Fruit fly (Drosophila melanogaster) whole organism: ENCODE results near the gene CG13022.

Experiments used
- CG8478 ChIP-seq: fragments of >200 bp; optimal IDR thresholded peaks from 2 replicates; lab custom pipeline; 2018; ENCODE audit warnings: inconsistent platforms
- Dll ChIP-seq: fragments of >200 bp; optimal IDR thresholded peaks from 2 replicates; lab custom pipeline; 2017
- EcR ChIP-seq, 2 experiments: fragments of >200 bp; optimal IDR thresholded peaks; 2 replicates each; lab custom pipeline; 2017; ENCODE audit warnings: missing biosample characterization in 2 of 2, missing genetic modification characterization in 2 of 2, missing genetic modification reagents in 2 of 2
- pan ChIP-seq: fragments of >200 bp; optimal IDR thresholded peaks from 2 replicates; lab custom pipeline; 2017
- psq ChIP-seq: fragments of >200 bp; optimal IDR thresholded peaks from 2 replicates; lab custom pipeline; 2017
- usp ChIP-seq: fragments of >200 bp; optimal IDR thresholded peaks from 2 replicates; lab custom pipeline; 2017; ENCODE audit warnings: missing biosample characterization, missing genetic modification characterization, mixed read lengths

The CG13022 gene

dm6 chr3L:16941319-16941718 lies 2.6 kb upstream of the CG13022 start:
- TF ChIP-seq CG8478 (lab: Kevin White, UChicago) (no peak), EcR (GFP tag; optimal IDR thresholded peaks at IDR 0.05; lab: Kevin White, UChicago) (no peak), pan (no peak)

- TF ChIP-seq EcR (GFP tag; optimal IDR thresholded peaks at IDR 0.05; lab: Kevin White, UChicago), result no peak
- no peak for TF ChIP-seq pan
- no peak for TF ChIP-seq CG8478 (lab: Kevin White, UChicago)
- no peak for TF ChIP-seq Dll (lab: Kevin White, UChicago)
- TF ChIP-seq psq (lab: Kevin White, UChicago), result no peak
- no peak for TF ChIP-seq usp (GFP tag; lab: Kevin White, UChicago)
These were observed 2.1 kb downstream of the CG13022 start for dm6 chr3L:16936689-16937088.

dm6 chr3L:16935284-16935683 lies 3.5 kb downstream of the CG13022 start, which contains the start of gene CG11905:
CG11905 (minus strand) TSS chr3L:16935536.
- TF ChIP-seq EcR (GFP tag; optimal IDR thresholded peaks at IDR 0.05; lab: Kevin White, UChicago), result no peak

- TF ChIP-seq usp (GFP tag; lab: Kevin White, UChicago) (no peak), CG8478 (lab: Kevin White, UChicago) (peak; percentile 51)
These were observed 8.2 kb downstream of the CG13022 start for dm6 chr3L:16930522-16930921.

dm6 chr3L:16927375-16927774 lies 11.4 kb downstream of the CG13022 start, which contains the start of gene CG13023:
CG13023 (minus strand) TSS chr3L:16927434.
- TF ChIP-seq EcR (GFP tag; optimal IDR thresholded peaks at IDR 0.05; lab: Kevin White, UChicago), result peak in 1 of 2 experiments; percentile 72
- no peak for TF ChIP-seq CG8478 (lab: Kevin White, UChicago)

- TF ChIP-seq Dll (lab: Kevin White, UChicago) (no peak), usp (GFP tag; lab: Kevin White, UChicago) (no peak), EcR (GFP tag; optimal IDR thresholded peaks at IDR 0.05; lab: Kevin White, UChicago) (peak in 1 of 2 experiments; percentile 2)
These were observed 15.8 kb downstream of the CG13022 start, which contains the start of gene CG13028 for dm6 chr3L:16922952-16923351. CG13028 (plus strand) TSS chr3L:16923252.

dm6 chr3L:16917409-16918173 lies 21.2 kb downstream of the CG13022 start:
- TF ChIP-seq CG8478 (lab: Kevin White, UChicago) (no peak), Dll (lab: Kevin White, UChicago) (no peak), EcR (GFP tag; optimal IDR thresholded peaks at IDR 0.05; lab: Kevin White, UChicago) (no peak), psq (lab: Kevin White, UChicago) (no peak), pan (no peak), usp (GFP tag; lab: Kevin White, UChicago) (no peak)

dm6 chr3L:16915766-16916476 lies 22.8 kb downstream of the CG13022 start:
- no peak for TF ChIP-seq usp (GFP tag; lab: Kevin White, UChicago)
- TF ChIP-seq CG8478 (lab: Kevin White, UChicago), result no peak
- TF ChIP-seq psq (lab: Kevin White, UChicago), result no peak
- no peak for TF ChIP-seq pan
- TF ChIP-seq Dll (lab: Kevin White, UChicago), result no peak
- TF ChIP-seq EcR (GFP tag; optimal IDR thresholded peaks at IDR 0.05; lab: Kevin White, UChicago), result no peak

- TF ChIP-seq psq (lab: Kevin White, UChicago) (no peak), usp (GFP tag; lab: Kevin White, UChicago) (no peak), pan (no peak), CG8478 (lab: Kevin White, UChicago) (no peak), EcR (GFP tag; optimal IDR thresholded peaks at IDR 0.05; lab: Kevin White, UChicago) (no peak), Dll (lab: Kevin White, UChicago) (no peak)
These were observed 24.6 kb downstream of the CG13022 start for dm6 chr3L:16914113-16914512.

dm6 chr3L:16910466-16910865 lies 28.3 kb downstream of the CG13022 start:
- TF ChIP-seq CG8478 (lab: Kevin White, UChicago) (no peak), psq (lab: Kevin White, UChicago) (no peak), EcR (GFP tag; optimal IDR thresholded peaks at IDR 0.05; lab: Kevin White, UChicago) (no peak), Dll (lab: Kevin White, UChicago) (no peak), pan (no peak), usp (GFP tag; lab: Kevin White, UChicago) (no peak)

- no peak for TF ChIP-seq usp (GFP tag; lab: Kevin White, UChicago)
- TF ChIP-seq CG8478 (lab: Kevin White, UChicago), result no peak
- no peak for TF ChIP-seq EcR (GFP tag; optimal IDR thresholded peaks at IDR 0.05; lab: Kevin White, UChicago)
- no peak for TF ChIP-seq Dll (lab: Kevin White, UChicago)
- TF ChIP-seq pan, result no peak
- TF ChIP-seq psq (lab: Kevin White, UChicago), result no peak
These were observed 42.3 kb downstream of the CG13022 start for dm6 chr3L:16896408-16896807.

dm6 chr3L:16893647-16894046 lies 45.1 kb downstream of the CG13022 start:
- no peak for TF ChIP-seq psq (lab: Kevin White, UChicago)
- TF ChIP-seq EcR (GFP tag; optimal IDR thresholded peaks at IDR 0.05; lab: Kevin White, UChicago), result no peak
- TF ChIP-seq pan, result no peak
- TF ChIP-seq usp (GFP tag; lab: Kevin White, UChicago), result no peak
- no peak for TF ChIP-seq Dll (lab: Kevin White, UChicago)
- TF ChIP-seq CG8478 (lab: Kevin White, UChicago), result no peak
